Fruit fly (Drosophila melanogaster) whole organism, embryonic: ENCODE data around the gene CG17377.

ENCODE experiments used
- Antp ChIP-seq: fragments of 200-800 bp; sonication (Bioruptor generic); optimal IDR thresholded peaks from 3 replicates; lab custom pipeline; 2016; ENCODE audit warnings: missing biosample characterization, missing genetic modification characterization
- BtbVII ChIP-seq: fragments of 200-800 bp; sonication (Bioruptor generic); optimal IDR thresholded peaks from 3 replicates; lab custom pipeline; 2017; ENCODE audit warnings: missing biosample characterization, mild to moderate bottlenecking, missing genetic modification characterization
- CG10979 ChIP-seq: fragments of 200-800 bp; sonication (Bioruptor generic); optimal IDR thresholded peaks from 2 replicates; lab custom pipeline; 2018; ENCODE audit warnings: missing biosample characterization, mild to moderate bottlenecking, missing genetic modification characterization, moderate library complexity
- CG11560 ChIP-seq: fragments of 200-800 bp; sonication (Bioruptor generic); IDR thresholded peaks from 3 replicates; pipeline ENCODE4 v1.3.6; 2022; ENCODE audit warnings: missing biosample characterization, missing genetic modification characterization
- CG11695 ChIP-seq: fragments of 200-800 bp; sonication (Bioruptor generic); IDR thresholded peaks from 3 replicates; pipeline ENCODE4 v1.3.6; 2022; ENCODE audit warnings: missing biosample characterization, missing genetic modification characterization
- CG12391 ChIP-seq: fragments of 200-800 bp; sonication (Bioruptor generic); optimal IDR thresholded peaks from 3 replicates; lab custom pipeline; 2018; ENCODE audit warnings: missing biosample characterization, mild to moderate bottlenecking, missing genetic modification characterization, moderate library complexity
- CG14710 ChIP-seq: fragments of 200-800 bp; sonication (Bioruptor generic); optimal IDR thresholded peaks from 3 replicates; lab custom pipeline; 2019; ENCODE audit warnings: missing biosample characterization, mild to moderate bottlenecking, missing genetic modification characterization, moderate library complexity
- CG14860 ChIP-seq: fragments of 200-800 bp; sonication (Bioruptor generic); IDR thresholded peaks from 3 replicates; pipeline ENCODE4 v1.3.6; 2022; ENCODE audit warnings: missing biosample characterization, missing genetic modification characterization; ENCODE audit not compliant: partially characterized antibody
- CG15601 ChIP-seq: fragments of 200-800 bp; sonication (Bioruptor generic); optimal IDR thresholded peaks from 3 replicates; lab custom pipeline; 2019; ENCODE audit warnings: missing biosample characterization, mild to moderate bottlenecking, missing genetic modification characterization, moderate library complexity
- CG17385 ChIP-seq: fragments of 200-800 bp; sonication (Bioruptor generic); optimal IDR thresholded peaks from 3 replicates; lab custom pipeline; 2018; ENCODE audit warnings: missing biosample characterization, mild to moderate bottlenecking, missing genetic modification characterization
- CG17802 ChIP-seq: fragments of 200-800 bp; sonication (Bioruptor generic); optimal IDR thresholded peaks from 2 replicates; lab custom pipeline; 2018; ENCODE audit warnings: missing biosample characterization, mild to moderate bottlenecking, missing genetic modification characterization, moderate library complexity
- CG17829 ChIP-seq: fragments of 200-800 bp; optimal IDR thresholded peaks from 2 replicates; lab custom pipeline; 2019; ENCODE audit warnings: missing biosample characterization, mild to moderate bottlenecking, missing genetic modification characterization, moderate library complexity
- CG30403 ChIP-seq: fragments of 200-800 bp; sonication (Bioruptor generic); optimal IDR thresholded peaks from 3 replicates; lab custom pipeline; 2016; ENCODE audit warnings: missing biosample characterization, missing genetic modification characterization
- CG31224 ChIP-seq: fragments of 200-800 bp; sonication (Bioruptor generic); IDR thresholded peaks from 2 replicates; pipeline ENCODE4 v1.3.6; 2022; ENCODE audit warnings: missing biosample characterization, missing genetic modification characterization
- CG34422 ChIP-seq: fragments of 200-800 bp; sonication (Bioruptor generic); IDR thresholded peaks from 3 replicates; pipeline ENCODE4 v1.3.6; 2022; ENCODE audit warnings: missing biosample characterization, missing genetic modification characterization
- CG4617 ChIP-seq: fragments of 200-800 bp; sonication (Bioruptor generic); optimal IDR thresholded peaks from 3 replicates; lab custom pipeline; 2016; ENCODE audit warnings: missing biosample characterization, missing genetic modification characterization, borderline replicate concordance
- CG4820 ChIP-seq: fragments of 200-800 bp; sonication (Bioruptor generic); optimal IDR thresholded peaks from 3 replicates; lab custom pipeline; 2016; ENCODE audit warnings: missing biosample characterization, missing genetic modification characterization
- CG6765 ChIP-seq: fragments of 200-800 bp; sonication (Bioruptor generic); optimal IDR thresholded peaks from 3 replicates; lab custom pipeline; 2017; ENCODE audit warnings: missing biosample characterization, mild to moderate bottlenecking, missing genetic modification characterization
- CG6813 ChIP-seq: fragments of 200-800 bp; sonication (Bioruptor generic); optimal IDR thresholded peaks from 2 replicates; lab custom pipeline; 2017; ENCODE audit warnings: missing biosample characterization, missing genetic modification characterization, mild to moderate bottlenecking, moderate library complexity, missing genetic modification reagents
- CG9215 ChIP-seq: fragments of 200-800 bp; sonication (Bioruptor generic); IDR thresholded peaks from 2 replicates; pipeline ENCODE4 v1.3.6; 2022; ENCODE audit warnings: missing biosample characterization, missing genetic modification characterization
- CG9437 ChIP-seq: fragments of 200-800 bp; sonication (Bioruptor generic); optimal IDR thresholded peaks from 2 replicates; lab custom pipeline; 2018; ENCODE audit warnings: missing biosample characterization, mild to moderate bottlenecking, missing genetic modification characterization
- CG9609 ChIP-seq: fragments of 200-800 bp; sonication (Bioruptor generic); optimal IDR thresholded peaks from 3 replicates; lab custom pipeline; 2016; ENCODE audit warnings: missing biosample characterization, missing genetic modification characterization
- Camta ChIP-seq: fragments of 200-800 bp; sonication (Bioruptor generic); optimal IDR thresholded peaks from 2 replicates; lab custom pipeline; 2016; ENCODE audit warnings: missing biosample characterization, missing genetic modification characterization
- CrebB ChIP-seq: fragments of 200-800 bp; sonication (Bioruptor generic); optimal IDR thresholded peaks from 3 replicates; lab custom pipeline; 2018; ENCODE audit warnings: missing biosample characterization, mild to moderate bottlenecking, missing genetic modification characterization
- Deaf1 ChIP-seq: fragments of 200-800 bp; optimal IDR thresholded peaks from 3 replicates; lab custom pipeline; 2019; ENCODE audit warnings: missing biosample characterization, mild to moderate bottlenecking, missing genetic modification characterization, moderate library complexity
- Eip74EF ChIP-seq, 2 experiments: fragments of 200-800 bp in 1 of 2; fragments of >200 bp in 1 of 2; sonication (Bioruptor generic) in 1 of 2; optimal IDR thresholded peaks; 2 replicates each; lab custom pipeline; 2017 to 2019; ENCODE audit warnings: missing biosample characterization in 2 of 2, missing genetic modification characterization in 2 of 2, mild to moderate bottlenecking in 1 of 2, moderate library complexity in 1 of 2
- Fer1 ChIP-seq: fragments of 200-800 bp; sonication (Bioruptor generic); optimal IDR thresholded peaks from 2 replicates; lab custom pipeline; 2017; ENCODE audit warnings: missing biosample characterization, mild to moderate bottlenecking, missing genetic modification characterization
- Fer2 ChIP-seq: fragments of 200-800 bp; sonication (Bioruptor generic); optimal IDR thresholded peaks from 2 replicates; lab custom pipeline; 2018; ENCODE audit warnings: missing biosample characterization, mild to moderate bottlenecking, missing genetic modification characterization, moderate library complexity
- HLH4C ChIP-seq: fragments of 200-800 bp; sonication (Bioruptor generic); IDR thresholded peaks from 3 replicates; pipeline ENCODE4 v1.3.6; 2022; ENCODE audit warnings: missing biosample characterization, missing genetic modification characterization; ENCODE audit not compliant: partially characterized antibody
- HLH54F ChIP-seq: fragments of 200-800 bp; sonication (Bioruptor generic); optimal IDR thresholded peaks from 3 replicates; lab custom pipeline; 2016; ENCODE audit warnings: missing biosample characterization, missing genetic modification characterization
- Hr78 ChIP-seq, 2 experiments: fragments of 200-800 bp in 1 of 2; fragments of >200 bp in 1 of 2; sonication (Bioruptor generic) in 1 of 2; optimal IDR thresholded peaks; 2 replicates each; lab custom pipeline; 2017 to 2019; ENCODE audit warnings: missing biosample characterization in 2 of 2, missing genetic modification characterization in 2 of 2, mild to moderate bottlenecking in 1 of 2, moderate library complexity in 1 of 2
- Scr ChIP-seq: fragments of 200-800 bp; sonication (Bioruptor generic); IDR thresholded peaks from 2 replicates; pipeline ENCODE4 v1.3.6; 2022; ENCODE audit warnings: missing biosample characterization, missing genetic modification characterization; ENCODE audit not compliant: partially characterized antibody
- Trl ChIP-seq, 3 experiments: fragments of >200 bp in 2 of 3; fragments of 200-800 bp in 1 of 3; sonication (Bioruptor generic) in 1 of 3; optimal IDR thresholded peaks; 2 replicates in 1 of 3; 3 replicates in 2 of 3; lab custom pipeline; 2016 to 2017; ENCODE audit warnings: missing biosample characterization in 1 of 3, missing genetic modification characterization in 1 of 3
- Vsx1 ChIP-seq: fragments of 200-800 bp; sonication (Bioruptor generic); optimal IDR thresholded peaks from 2 replicates; lab custom pipeline; 2017; ENCODE audit warnings: missing biosample characterization, mild to moderate bottlenecking, missing genetic modification characterization, missing genetic modification reagents
- az2 ChIP-seq: fragments of 200-800 bp; sonication (Bioruptor generic); optimal IDR thresholded peaks from 3 replicates; lab custom pipeline; 2016; ENCODE audit warnings: missing biosample characterization, missing genetic modification characterization
- caup ChIP-seq: fragments of 200-800 bp; sonication (Bioruptor generic); optimal IDR thresholded peaks from 3 replicates; lab custom pipeline; 2017; ENCODE audit warnings: missing biosample characterization, mild to moderate bottlenecking, missing genetic modification characterization, moderate library complexity; ENCODE audit not compliant: severe bottlenecking
- chm ChIP-seq: fragments of 200-800 bp; sonication (Bioruptor generic); IDR thresholded peaks from 2 replicates; pipeline ENCODE4 v1.3.6; 2022; ENCODE audit warnings: missing biosample characterization, missing genetic modification characterization
- da ChIP-seq: fragments of 200-800 bp; sonication (Bioruptor generic); optimal IDR thresholded peaks from 2 replicates; lab custom pipeline; 2016; ENCODE audit warnings: missing biosample characterization, missing genetic modification characterization
- ewg ChIP-seq: fragments of 200-800 bp; sonication (Bioruptor generic); optimal IDR thresholded peaks from 3 replicates; lab custom pipeline; 2017; ENCODE audit warnings: mild to moderate bottlenecking, missing biosample characterization, missing genetic modification reagents, missing genetic modification characterization
- fd102C ChIP-seq: fragments of 200-800 bp; sonication (Bioruptor generic); optimal IDR thresholded peaks from 2 replicates; lab custom pipeline; 2018; ENCODE audit warnings: missing biosample characterization, mild to moderate bottlenecking, missing genetic modification characterization, moderate library complexity
- fru ChIP-seq: fragments of >200 bp; optimal IDR thresholded peaks from 2 replicates; lab custom pipeline; 2017
- gt ChIP-seq: fragments of 200-800 bp; sonication (Bioruptor generic); IDR thresholded peaks from 2 replicates; pipeline ENCODE4 v1.3.6; 2022; ENCODE audit warnings: missing biosample characterization, missing genetic modification characterization
- lab ChIP-seq: fragments of 200-800 bp; sonication (Bioruptor generic); optimal IDR thresholded peaks from 3 replicates; lab custom pipeline; 2017; ENCODE audit warnings: missing biosample characterization, missing genetic modification characterization, mild to moderate bottlenecking, moderate library complexity, missing genetic modification reagents
- p53 ChIP-seq: fragments of 200-800 bp; sonication (Bioruptor generic); optimal IDR thresholded peaks from 2 replicates; lab custom pipeline; 2016; ENCODE audit warnings: missing biosample characterization, missing genetic modification characterization
- pum ChIP-seq: fragments of 200-800 bp; sonication (Bioruptor generic); optimal IDR thresholded peaks from 2 replicates; lab custom pipeline; 2016; ENCODE audit warnings: missing biosample characterization, missing genetic modification characterization
- sna ChIP-seq: fragments of 200-800 bp; sonication (Bioruptor generic); IDR thresholded peaks from 2 replicates; pipeline ENCODE4 v1.3.6; 2022; ENCODE audit warnings: missing biosample characterization, missing genetic modification characterization; ENCODE audit not compliant: partially characterized antibody
- trem ChIP-seq: fragments of 200-800 bp; optimal IDR thresholded peaks from 3 replicates; lab custom pipeline; 2019; ENCODE audit warnings: missing biosample characterization, mild to moderate bottlenecking, missing genetic modification characterization, moderate library complexity
- tup ChIP-seq: fragments of 200-800 bp; sonication (Bioruptor generic); optimal IDR thresholded peaks from 2 replicates; lab custom pipeline; 2016; ENCODE audit warnings: missing biosample characterization, mild to moderate bottlenecking, missing genetic modification characterization, moderate library complexity

The CG17377 gene

DNA sequence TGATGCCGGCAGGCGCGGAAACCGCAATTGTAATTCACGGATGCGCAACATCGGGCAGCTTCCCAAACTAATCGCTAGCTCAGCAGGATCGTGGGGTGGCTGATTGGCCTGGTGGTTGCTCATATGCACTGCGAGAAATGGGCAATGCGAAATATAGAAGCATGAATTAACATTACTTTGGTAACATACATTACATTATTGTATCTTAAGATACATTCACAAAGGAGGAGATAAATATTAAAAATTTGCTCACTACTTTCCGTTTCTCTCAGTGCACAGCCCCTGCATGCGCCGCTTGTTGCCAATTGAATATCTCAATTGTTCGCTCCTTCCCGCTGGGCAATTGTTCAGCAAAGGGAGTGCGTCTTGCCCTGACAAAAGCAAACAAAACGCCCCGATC is 38.7 kb upstream of the CG17377 start (continued):
- TF ChIP-seq ewg (GFP tag; lab: Kevin White, UChicago) = peak; percentile 69
- peak; percentile 28 for TF ChIP-seq caup (GFP tag; lab: Kevin White, UChicago)
- no peak for TF ChIP-seq HLH4C (GFP tag; lab: Robert Waterston, UW)
- peak; percentile 49; the same call in 1 of the 2 replicates for TF ChIP-seq gt (GFP tag; lab: Robert Waterston, UW)
- TF ChIP-seq Camta (GFP tag; lab: Kevin White, UChicago) = peak; percentile 59
- TF ChIP-seq CG34422 (GFP tag; lab: Robert Waterston, UW) = peak; percentile 71; the same call in 2 of the 3 replicates
- peak; percentile 73 for TF ChIP-seq fd102C
- peak; percentile 35; the same call in 1 of the 2 replicates for TF ChIP-seq CG9215 (GFP tag; lab: Robert Waterston, UW)
- peak; percentile 18 for TF ChIP-seq CrebB
- TF ChIP-seq CG17802 (tag; lab: Kevin White, UChicago) = peak; percentile 61
- peak; percentile 85 for TF ChIP-seq CG14710 (tag; lab: Kevin White, UChicago)
- peak in 1 of 2 experiments; percentile 2 for TF ChIP-seq Hr78 (GFP tag; optimal IDR thresholded peaks at IDR 0.05; lab: Kevin White, UChicago)
- TF ChIP-seq HLH54F (GFP tag; lab: Kevin White, UChicago) = no peak
- no peak for TF ChIP-seq Fer1
- TF ChIP-seq chm (GFP tag; lab: Robert Waterston, UW) = peak; percentile 82
- TF ChIP-seq tup (GFP tag; lab: Kevin White, UChicago) = peak; percentile 21
- peak; percentile 57 for TF ChIP-seq pum (GFP tag; lab: Kevin White, UChicago)
- peak; percentile 58 for TF ChIP-seq Antp
- peak; percentile 30 for TF ChIP-seq Vsx1
- TF ChIP-seq CG6813 (GFP tag; lab: Kevin White, UChicago) = peak; percentile 71
- TF ChIP-seq az2 (GFP tag; lab: Kevin White, UChicago) = peak; percentile 67
- peak; percentile 16 for TF ChIP-seq CG4617 (GFP tag; lab: Kevin White, UChicago)
- peak; percentile 74 for TF ChIP-seq CG12391 (tag; lab: Kevin White, UChicago)
- TF ChIP-seq Deaf1 (tag; lab: Kevin White, UChicago) = peak; percentile 23
- peak; percentile 69 for TF ChIP-seq trem (tag; lab: Kevin White, UChicago)
- TF ChIP-seq BtbVII (GFP tag; lab: Kevin White, UChicago) = no peak
- no peak for TF ChIP-seq sna (GFP tag; lab: Robert Waterston, UW)
- peak; percentile 85 for TF ChIP-seq CG4820 (GFP tag; lab: Kevin White, UChicago)
- TF ChIP-seq CG17829 = peak; percentile 88
- TF ChIP-seq CG10979 = peak; percentile 89
- peak; percentile 81 for TF ChIP-seq CG15601 (tag; lab: Kevin White, UChicago)
- TF ChIP-seq CG6765 (GFP tag; lab: Kevin White, UChicago) = no peak
- TF ChIP-seq CG11695 (GFP tag; lab: Robert Waterston, UW) = peak; percentile 40; the same call in 1 of the 3 replicates
- peak; percentile 68 for TF ChIP-seq CG30403 (GFP tag; lab: Kevin White, UChicago)
- no peak for TF ChIP-seq Trl (optimal IDR thresholded peaks at IDR 0.05; lab: Kevin White, UChicago)
- TF ChIP-seq Trl (GFP tag; optimal IDR thresholded peaks at IDR 0.05; lab: Kevin White, UChicago) = peak; percentile 73
- TF ChIP-seq da = peak; percentile 69
- TF ChIP-seq Fer2 (tag; lab: Kevin White, UChicago) = no peak
- peak; percentile 56 for TF ChIP-seq CG9609 (GFP tag; lab: Kevin White, UChicago)
- TF ChIP-seq p53 (GFP tag; lab: Kevin White, UChicago) = no peak
- TF ChIP-seq CG9437 (GFP tag; lab: Kevin White, UChicago) = peak; percentile 36
- peak in 1 of 2 experiments; percentile 46 for TF ChIP-seq Eip74EF (GFP tag; optimal IDR thresholded peaks at IDR 0.05; lab: Kevin White, UChicago)
- TF ChIP-seq lab (GFP tag; lab: Kevin White, UChicago) = peak; percentile 43
- no peak for TF ChIP-seq CG14860 (GFP tag; lab: Robert Waterston, UW)
- peak; percentile 45 for TF ChIP-seq CG17385 (GFP tag; lab: Kevin White, UChicago)
- peak; percentile 39; the same call in 1 of the 2 replicates for TF ChIP-seq CG31224 (GFP tag; lab: Robert Waterston, UW)
- 0 out of 3 replicates have a peak, but pooled peaks have one; percentile 9 for TF ChIP-seq CG11560 (tag; lab: Robert Waterston, UW)
- TF ChIP-seq fru (lab: Kevin White, UChicago) = no peak
- no peak for TF ChIP-seq Scr
